Worm (Caenorhabditis elegans) whole organism, L1 larva: ENCODE data around the gene fbxa-141.

ENCODE experiments used
- blmp-1 ChIP-seq: fragments of 150-350 bp; optimal IDR thresholded peaks from 2 replicates; lab custom pipeline; 2014; ENCODE audit warnings: missing biosample characterization, missing genetic modification characterization
- efl-3 ChIP-seq: fragments of 200-800 bp; sonication (Bioruptor generic); optimal IDR thresholded peaks from 2 replicates; lab custom pipeline; 2018; ENCODE audit warnings: mild to moderate bottlenecking, missing genetic modification characterization, missing compliant biosample characterization
- lin-13 ChIP-seq: fragments of 150-350 bp; optimal IDR thresholded peaks from 2 replicates; lab custom pipeline; 2014; ENCODE audit warnings: missing biosample characterization, missing genetic modification reagents, missing genetic modification characterization
- lir-3 ChIP-seq: sonication (generic microtip); optimal IDR thresholded peaks from 2 replicates; lab custom pipeline; 2016; ENCODE audit warnings: mild to moderate bottlenecking, missing genetic modification characterization, moderate library complexity, missing compliant biosample characterization; ENCODE audit not compliant: poor library complexity
- nhr-90 ChIP-seq: sonication (generic microtip); optimal IDR thresholded peaks from 2 replicates; lab custom pipeline; 2016; ENCODE audit warnings: mild to moderate bottlenecking, missing genetic modification characterization, missing compliant biosample characterization; ENCODE audit not compliant: poor library complexity
- pag-3 ChIP-seq: sonication (generic microtip); optimal IDR thresholded peaks from 2 replicates; lab custom pipeline; 2017; ENCODE audit warnings: missing genetic modification characterization, mild to moderate bottlenecking, missing compliant biosample characterization, antibody characterized with exemption, borderline replicate concordance; ENCODE audit not compliant: insufficient read depth
- sup-37 ChIP-seq: fragments of 200-800 bp; sonication (Bioruptor generic); optimal IDR thresholded peaks from 2 replicates; lab custom pipeline; 2018; ENCODE audit warnings: mild to moderate bottlenecking, missing genetic modification characterization, missing compliant biosample characterization

DNA sequence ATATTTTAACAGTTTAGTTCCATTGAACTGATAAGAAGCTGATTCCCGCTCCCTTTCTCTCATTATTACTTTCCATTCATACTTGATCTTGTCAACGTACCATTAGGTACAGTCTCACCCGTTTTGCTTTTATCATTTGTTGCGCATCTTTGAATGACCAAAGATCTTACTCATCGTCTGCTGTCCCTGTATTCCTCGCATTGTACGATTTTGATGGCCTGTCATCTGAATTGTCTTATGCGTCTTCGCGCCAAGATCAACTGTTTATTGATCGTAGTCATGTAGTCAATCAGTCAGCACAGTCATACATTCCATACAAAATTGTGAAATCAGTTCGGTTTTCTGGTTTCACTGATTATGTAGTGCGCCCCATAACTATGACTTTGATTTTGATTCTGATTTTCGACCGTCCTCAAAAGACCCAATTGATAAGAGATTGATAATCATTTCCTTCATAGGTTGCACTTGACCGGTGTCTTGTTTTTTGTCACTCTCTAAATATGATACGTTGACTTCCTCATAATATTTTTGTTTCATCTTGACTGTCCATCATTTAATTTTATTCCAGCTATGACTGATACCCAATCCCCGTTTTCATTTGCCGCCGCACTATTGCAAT lies 45.3 kb upstream of the fbxa-141 start, which contains the start of gene nhr-3:
- no peak for TF ChIP-seq lin-13 (GFP tag; lab: Kevin White, UChicago)
- no peak for TF ChIP-seq efl-3
- no peak for TF ChIP-seq lir-3 (tag; lab: Kevin White, UChicago)
- no peak for TF ChIP-seq pag-3 (tag; lab: Kevin White, UChicago)
- no peak for TF ChIP-seq sup-37 (GFP tag; lab: Kevin White, UChicago)
- TF ChIP-seq blmp-1 (tag; lab: Kevin White, UChicago) = peak; percentile 84
- no peak for TF ChIP-seq nhr-90 (tag; lab: Kevin White, UChicago)
